Fruit fly (Drosophila melanogaster): ENCODE results near the gene Ref2.

- no peak for TF ChIP-seq CG15710 (tag; optimal IDR thresholded peaks at IDR 0.05)
- no peak for TF ChIP-seq CG12605 (GFP tag; IDR thresholded peaks at IDR 0.05)
- TF ChIP-seq CG8159 (tag; optimal IDR thresholded peaks at IDR 0.05), result no peak
- TF ChIP-seq CG17806 (tag; optimal IDR thresholded peaks at IDR 0.05), result no peak
- TF ChIP-seq Pif1B (GFP tag; optimal IDR thresholded peaks at IDR 0.05), result no peak
- TF ChIP-seq D1 (tag; optimal IDR thresholded peaks at IDR 0.05), result no peak
- TF ChIP-seq CG9948 (tag; optimal IDR thresholded peaks at IDR 0.05), result no peak
- no peak for TF ChIP-seq CG10348 (GFP tag; IDR thresholded peaks at IDR 0.05)
Observed at dm6 chr2L:12656865-12657264, 10.7 kb upstream of the Ref2 start, which contains the start of gene pdm2.

Measured in whole organism, pupa.